Worm (Caenorhabditis elegans) whole organism, midembryonic: ENCODE measurements around the gene H40L08.2.

Source experiments
- T22C8.4 ChIP-seq: fragments of 200-800 bp; sonication (Bioruptor generic); IDR thresholded peaks from 2 replicates; pipeline ENCODE4 v1.3.6; 2022; ENCODE audit warnings: missing genetic modification characterization, missing compliant biosample characterization
- med-1 ChIP-seq: sonication (generic microtip); optimal IDR thresholded peaks from 2 replicates; lab custom pipeline; 2017; ENCODE audit warnings: missing genetic modification characterization, mild to moderate bottlenecking, missing compliant biosample characterization, antibody characterized with exemption, missing genetic modification reagents; ENCODE audit not compliant: insufficient read depth
- ztf-23 ChIP-seq: fragments of 200-800 bp; sonication (Bioruptor generic); IDR thresholded peaks from 2 replicates; pipeline ENCODE4 v1.3.6; 2022; ENCODE audit warnings: missing genetic modification reagents, missing genetic modification characterization, missing compliant biosample characterization

DNA sequence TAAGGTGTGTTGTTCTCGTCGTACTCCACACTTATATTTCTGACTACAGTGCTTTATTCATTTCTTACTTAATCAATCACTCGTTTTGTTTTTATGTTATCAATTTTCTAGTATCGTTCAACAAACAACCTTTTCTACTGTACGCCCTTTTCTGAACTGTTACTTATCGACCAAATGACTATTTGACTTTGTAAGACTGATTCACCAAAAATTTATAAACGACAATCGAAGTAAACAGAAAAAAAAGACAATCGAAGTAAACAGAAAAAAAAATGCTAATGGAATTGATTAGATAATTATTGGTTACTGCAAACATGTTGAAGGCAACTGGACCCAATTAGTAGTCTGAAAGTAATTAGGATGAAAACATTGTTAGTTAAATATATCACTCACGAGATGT, 27.5 kb downstream of the H40L08.2 start:
- TF ChIP-seq med-1 (GFP tag; lab: Kevin White, UChicago) (no peak), T22C8.4 (no peak), ztf-23 (GFP tag; lab: Robert Waterston, UW) (no peak)
